Worm (Caenorhabditis elegans) whole organism, L1 larva: ENCODE data around the gene nhr-223.
A peak's percentile ranks its signal among the peaks of the same experiment; 100 is the strongest.

ENCODE experiments used
- C04F5.9 ChIP-seq: sonication (generic microtip); optimal IDR thresholded peaks from 2 replicates; lab custom pipeline; 2016; ENCODE audit warnings: missing genetic modification characterization, missing compliant biosample characterization
- C34B4.2 ChIP-seq: sonication (generic microtip); optimal IDR thresholded peaks from 2 replicates; lab custom pipeline; 2017; ENCODE audit warnings: mild to moderate bottlenecking, missing genetic modification characterization, missing compliant biosample characterization
- F16B12.6 ChIP-seq: fragments of 150-350 bp; optimal IDR thresholded peaks from 2 replicates; lab custom pipeline; 2014; ENCODE audit warnings: missing biosample characterization, missing genetic modification characterization
- Y116A8C.19 ChIP-seq: sonication (generic microtip); optimal IDR thresholded peaks from 2 replicates; lab custom pipeline; 2016; ENCODE audit warnings: missing compliant biosample characterization, missing genetic modification characterization, borderline replicate concordance
- aha-1 ChIP-seq: fragments of 150-350 bp; optimal IDR thresholded peaks from 2 replicates; lab custom pipeline; 2014; ENCODE audit warnings: missing biosample characterization, missing genetic modification characterization
- ama-1 ChIP-seq: fragments of 150-350 bp; optimal IDR thresholded peaks from 2 replicates; lab custom pipeline; 2014
- blmp-1 ChIP-seq: fragments of 150-350 bp; optimal IDR thresholded peaks from 2 replicates; lab custom pipeline; 2014; ENCODE audit warnings: missing biosample characterization, missing genetic modification characterization
- ces-1 ChIP-seq: fragments of 150-350 bp; optimal IDR thresholded peaks from 2 replicates; lab custom pipeline; 2014; ENCODE audit warnings: missing biosample characterization, missing genetic modification reagents, missing genetic modification characterization
- dpl-1 ChIP-seq, 3 experiments: fragments of 150-350 bp in 2 of 3; sonication (generic microtip) in 1 of 3; optimal IDR thresholded peaks; 2 replicates each; lab custom pipeline; 2014 to 2017; ENCODE audit warnings: missing biosample characterization in 3 of 3, missing genetic modification characterization in 3 of 3, missing genetic modification reagents in 3 of 3
- egl-27 ChIP-seq, 2 experiments: fragments of 150-350 bp in 1 of 2; sonication (generic microtip); optimal IDR thresholded peaks; 3 replicates each; lab custom pipeline; 2017 to 2018; ENCODE audit warnings: missing biosample characterization in 2 of 2, missing genetic modification characterization in 2 of 2, missing genetic modification reagents in 2 of 2
- elt-3 ChIP-seq, 6 experiments: fragments of 150-350 bp in 1 of 6; sonication (generic microtip); optimal IDR thresholded peaks; 2 replicates each; lab custom pipeline; 2017 to 2018; ENCODE audit warnings: missing biosample characterization in 6 of 6, missing genetic modification characterization in 6 of 6, inconsistent platforms in 1 of 6
- fkh-8 ChIP-seq: sonication (generic microtip); optimal IDR thresholded peaks from 2 replicates; lab custom pipeline; 2016; ENCODE audit warnings: mild to moderate bottlenecking, missing genetic modification characterization, missing compliant biosample characterization
- hlh-4 ChIP-seq: sonication (generic microtip); optimal IDR thresholded peaks from 2 replicates; lab custom pipeline; 2016; ENCODE audit warnings: mild to moderate bottlenecking, missing genetic modification characterization, missing compliant biosample characterization
- irx-1 ChIP-seq: sonication (generic microtip); optimal IDR thresholded peaks from 2 replicates; lab custom pipeline; 2016; ENCODE audit warnings: missing genetic modification characterization, missing compliant biosample characterization
- lin-13 ChIP-seq: fragments of 150-350 bp; optimal IDR thresholded peaks from 2 replicates; lab custom pipeline; 2014; ENCODE audit warnings: missing biosample characterization, missing genetic modification reagents, missing genetic modification characterization
- lin-15B ChIP-seq: fragments of 150-350 bp; sonication (generic microtip); optimal IDR thresholded peaks from 3 replicates; lab custom pipeline; 2014; ENCODE audit warnings: missing biosample characterization, missing genetic modification characterization
- lin-35 ChIP-seq, 2 experiments: fragments of 150-350 bp; optimal IDR thresholded peaks; 2 replicates each; lab custom pipeline; 2014; ENCODE audit warnings: missing biosample characterization in 2 of 2, missing genetic modification characterization in 2 of 2, missing genetic modification reagents in 2 of 2
- nhr-12 ChIP-seq: sonication (generic microtip); optimal IDR thresholded peaks from 2 replicates; lab custom pipeline; 2017; ENCODE audit warnings: missing biosample characterization, missing genetic modification characterization
- nhr-77 ChIP-seq: fragments of 150-350 bp; optimal IDR thresholded peaks from 2 replicates; lab custom pipeline; 2014; ENCODE audit warnings: missing biosample characterization, missing genetic modification characterization
- nhr-84 ChIP-seq: sonication (generic microtip); optimal IDR thresholded peaks from 2 replicates; lab custom pipeline; 2017; ENCODE audit warnings: missing biosample characterization, missing genetic modification characterization
- nhr-90 ChIP-seq: sonication (generic microtip); optimal IDR thresholded peaks from 2 replicates; lab custom pipeline; 2016; ENCODE audit warnings: mild to moderate bottlenecking, missing genetic modification characterization, missing compliant biosample characterization; ENCODE audit not compliant: poor library complexity
- snpc-4 ChIP-seq: fragments of 150-350 bp; optimal IDR thresholded peaks from 2 replicates; lab custom pipeline; 2014; ENCODE audit warnings: missing biosample characterization, missing genetic modification characterization
- snu-23 ChIP-seq: sonication (generic microtip); optimal IDR thresholded peaks from 2 replicates; lab custom pipeline; 2016; ENCODE audit warnings: missing genetic modification characterization, missing compliant biosample characterization
- sox-4 ChIP-seq: sonication (generic microtip); optimal IDR thresholded peaks from 2 replicates; lab custom pipeline; 2016; ENCODE audit warnings: missing genetic modification characterization, missing compliant biosample characterization
- sptf-1 ChIP-seq: fragments of 150-350 bp; optimal IDR thresholded peaks from 2 replicates; lab custom pipeline; 2014; ENCODE audit warnings: missing biosample characterization, missing genetic modification characterization
- sup-37 ChIP-seq: fragments of 200-800 bp; sonication (Bioruptor generic); optimal IDR thresholded peaks from 2 replicates; lab custom pipeline; 2018; ENCODE audit warnings: mild to moderate bottlenecking, missing genetic modification characterization, missing compliant biosample characterization
- swsn-7 ChIP-seq: sonication (generic microtip); optimal IDR thresholded peaks from 2 replicates; lab custom pipeline; 2016; ENCODE audit warnings: missing genetic modification characterization, missing compliant biosample characterization
- unc-130 ChIP-seq: fragments of 150-350 bp; optimal IDR thresholded peaks from 2 replicates; lab custom pipeline; 2017; ENCODE audit warnings: missing biosample characterization, missing genetic modification characterization, inconsistent platforms
- unc-62 ChIP-seq: fragments of 150-350 bp; optimal IDR thresholded peaks from 2 replicates; lab custom pipeline; 2014; ENCODE audit warnings: missing biosample characterization, missing genetic modification reagents, missing genetic modification characterization
- zag-1 ChIP-seq: fragments of 150-350 bp; optimal IDR thresholded peaks from 2 replicates; lab custom pipeline; 2014; ENCODE audit warnings: missing biosample characterization, missing genetic modification characterization
- zip-4 ChIP-seq: fragments of 200-800 bp; sonication (Bioruptor generic); optimal IDR thresholded peaks from 2 replicates; lab custom pipeline; 2018; ENCODE audit warnings: mild to moderate bottlenecking, missing genetic modification characterization, moderate library complexity, missing compliant biosample characterization
- ztf-11 ChIP-seq, 2 experiments: sonication (generic microtip); optimal IDR thresholded peaks; 2 replicates each; lab custom pipeline; 2016 to 2017; ENCODE audit warnings: missing genetic modification characterization in 2 of 2, missing biosample characterization in 1 of 2, missing compliant biosample characterization in 1 of 2
- ztf-4 ChIP-seq: fragments of 150-350 bp; optimal IDR thresholded peaks from 2 replicates; lab custom pipeline; 2014; ENCODE audit warnings: missing biosample characterization, missing genetic modification characterization

nhr-223 gene

ce11 chrV:15776651-15777050 lies 19.5 kb upstream of the nhr-223 start, which contains the start of gene nhr-283:
nhr-283 (minus strand) TSS chrV:15776751.
- TF ChIP-seq fkh-8 = peak; percentile 24
- no peak for TF ChIP-seq ama-1 (lab: Kevin White, UChicago)

DNA sequence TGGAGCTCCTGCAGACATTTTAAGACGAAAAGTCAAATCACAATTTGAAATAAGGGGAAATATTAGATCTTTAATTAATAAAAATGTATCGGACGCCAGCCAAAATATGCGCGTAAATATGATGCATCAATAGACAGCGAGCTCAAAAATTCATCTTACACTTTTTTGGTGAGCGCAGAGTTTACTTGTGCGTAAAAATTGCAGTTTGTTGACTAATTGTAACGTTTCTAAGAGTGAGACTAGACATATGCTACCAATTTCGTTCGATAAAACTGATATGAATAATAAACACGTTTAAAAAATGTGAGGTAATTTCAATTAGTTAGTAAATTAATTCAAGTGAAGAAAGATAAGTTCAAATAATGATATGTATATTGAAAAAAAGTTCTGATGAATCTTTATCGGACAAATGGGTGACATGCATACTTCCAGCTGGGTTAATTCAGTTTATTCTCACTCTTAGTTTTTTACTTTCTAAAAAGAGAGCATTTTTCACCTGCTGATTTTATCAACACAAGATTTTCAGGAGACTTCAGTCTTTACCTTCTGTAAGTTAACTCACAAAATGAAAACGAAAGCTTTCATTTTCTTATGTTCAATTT lies 17.0 kb upstream of the nhr-223 start, which contains the start of the genes nhr-285 and irld-52:
Gene nhr-285 (minus strand): TSS at position 101 of the 602 bp plus-strand sequence.
Gene irld-52 (plus strand): TSS at position 552 of the 602 bp plus-strand sequence.
- no peak for TF ChIP-seq zag-1
- no peak for TF ChIP-seq sptf-1
- TF ChIP-seq aha-1 (tag; lab: Kevin White, UChicago) = no peak
- no peak for TF ChIP-seq sup-37 (GFP tag; lab: Kevin White, UChicago)
- TF ChIP-seq nhr-77 = no peak
- no peak for TF ChIP-seq lin-35 (GFP tag; optimal IDR thresholded peaks at IDR 0.05; lab: Kevin White, UChicago)
- TF ChIP-seq F16B12.6 (tag; lab: Kevin White, UChicago) = no peak
- no peak for TF ChIP-seq irx-1
- no peak for TF ChIP-seq lin-15B (tag; lab: Kevin White, UChicago)
- no peak for TF ChIP-seq nhr-84 (tag; lab: Kevin White, UChicago)
- TF ChIP-seq snu-23 (GFP tag; lab: Kevin White, UChicago) = no peak
- no peak for TF ChIP-seq egl-27 (tag; optimal IDR thresholded peaks at IDR 0.05; lab: Kevin White, UChicago)
- TF ChIP-seq unc-130 (tag; lab: Kevin White, UChicago) = no peak
- no peak for TF ChIP-seq Y116A8C.19 (tag; lab: Kevin White, UChicago)

- TF ChIP-seq dpl-1 (GFP tag; optimal IDR thresholded peaks at IDR 0.05; lab: Kevin White, UChicago) (no peak), zip-4 (GFP tag; lab: Kevin White, UChicago) (no peak), nhr-12 (tag; lab: Kevin White, UChicago) (no peak), swsn-7 (tag; lab: Kevin White, UChicago) (no peak), nhr-90 (tag; lab: Kevin White, UChicago) (no peak), ama-1 (lab: Kevin White, UChicago) (no peak), egl-27 (tag; optimal IDR thresholded peaks at IDR 0.05; lab: Kevin White, UChicago) (no peak), hlh-4 (no peak), C04F5.9 (tag; lab: Kevin White, UChicago) (no peak)
- TF ChIP-seq, all 84 proteins: peak for 0
Observed at ce11 chrV:15781086-15781485, 15.1 kb upstream of the nhr-223 start, which contains the start of gene T26E4.2. T26E4.2 (plus strand) TSS chrV:15781386.

DNA sequence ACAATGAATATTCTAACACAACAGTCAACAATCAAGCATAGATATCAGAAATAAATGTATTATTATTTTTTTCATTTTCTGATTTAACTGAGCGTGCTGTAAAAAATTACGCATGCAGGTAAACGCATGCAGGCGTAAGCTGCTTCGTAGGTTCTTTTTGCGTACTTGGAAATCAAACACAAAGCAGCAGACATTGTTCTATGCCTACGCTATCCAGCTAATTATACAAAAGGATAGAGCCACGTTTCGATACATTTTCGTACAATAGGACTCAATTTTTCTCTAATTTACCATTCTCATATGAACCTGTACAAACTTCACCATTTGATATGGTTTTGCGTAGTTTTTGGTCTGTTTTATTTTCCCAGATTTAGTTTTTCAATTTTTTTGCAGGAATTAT lies 13.7 kb upstream of the nhr-223 start, which contains the start of gene T26E4.3:
Gene T26E4.3 (plus strand): TSS at position 301 of the 400 bp plus-strand sequence.
- TF ChIP-seq unc-130 (tag; lab: Kevin White, UChicago) = no peak
- no peak for TF ChIP-seq ztf-11 (tag; optimal IDR thresholded peaks at IDR 0.05; lab: Kevin White, UChicago)
- TF ChIP-seq aha-1 (tag; lab: Kevin White, UChicago) = no peak
- TF ChIP-seq C34B4.2 (tag; lab: Kevin White, UChicago) = no peak
- no peak for TF ChIP-seq ztf-4 (tag; lab: Kevin White, UChicago)
- no peak for TF ChIP-seq sox-4
- TF ChIP-seq lin-13 (GFP tag; lab: Kevin White, UChicago) = no peak

DNA sequence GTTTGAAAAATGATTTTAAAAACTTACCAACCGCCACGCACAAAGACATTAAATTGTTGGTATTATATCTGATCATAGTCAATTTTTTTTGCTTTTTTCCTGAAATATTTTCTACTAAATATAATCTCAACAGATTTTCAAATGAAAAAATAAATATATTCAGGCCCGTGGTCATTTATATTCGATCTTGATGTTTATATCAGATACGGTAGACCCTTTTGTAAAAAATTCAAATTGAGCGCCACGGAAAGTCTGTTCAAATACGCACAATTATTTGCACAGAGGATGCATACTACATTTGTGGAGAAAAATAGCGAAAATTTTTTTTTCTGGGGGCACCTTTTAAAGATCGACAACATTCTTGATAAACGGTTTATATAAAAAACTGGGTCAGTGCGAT lies 3.8 kb upstream of the nhr-223 start, which contains the start of gene T26E4.4:
Gene T26E4.4 (minus strand): TSS at position 101 of the 400 bp plus-strand sequence.
- TF ChIP-seq ces-1 (GFP tag; lab: Kevin White, UChicago) (no peak), dpl-1 (GFP tag; optimal IDR thresholded peaks at IDR 0.05; lab: Kevin White, UChicago) (no peak), blmp-1 (no peak), unc-62 (GFP tag; lab: Kevin White, UChicago) (no peak), elt-3 (tag; optimal IDR thresholded peaks at IDR 0.05; lab: Kevin White, UChicago) (no peak), snpc-4 (tag; lab: Kevin White, UChicago) (no peak), lin-13 (GFP tag; lab: Kevin White, UChicago) (no peak), nhr-84 (tag; lab: Kevin White, UChicago) (no peak)
